Worm (Caenorhabditis elegans) whole organism, L1 larva: Measurements from ENCODE around the gene tag-293.
"Not testable (repeated sequence)": the region's sequence is repeated elsewhere in the genome, so short reads cannot be mapped to it uniquely, and the experiment has no call there.

ENCODE experiments used
- C34B4.2 ChIP-seq: sonication (generic microtip); optimal IDR thresholded peaks from 2 replicates; lab custom pipeline; 2017; ENCODE audit warnings: mild to moderate bottlenecking, missing genetic modification characterization, missing compliant biosample characterization
- aha-1 ChIP-seq: fragments of 150-350 bp; optimal IDR thresholded peaks from 2 replicates; lab custom pipeline; 2014; ENCODE audit warnings: missing biosample characterization, missing genetic modification characterization
- alr-1 ChIP-seq: fragments of 200-800 bp; sonication (Bioruptor generic); optimal IDR thresholded peaks from 2 replicates; lab custom pipeline; 2018; ENCODE audit warnings: borderline replicate concordance, mild to moderate bottlenecking, missing genetic modification characterization, missing compliant biosample characterization
- aly-2 ChIP-seq: fragments of 150-350 bp; optimal IDR thresholded peaks from 2 replicates; lab custom pipeline; 2014; ENCODE audit warnings: missing biosample characterization, missing genetic modification characterization
- ama-1 ChIP-seq: fragments of 150-350 bp; optimal IDR thresholded peaks from 2 replicates; lab custom pipeline; 2014
- blmp-1 ChIP-seq: fragments of 150-350 bp; optimal IDR thresholded peaks from 2 replicates; lab custom pipeline; 2014; ENCODE audit warnings: missing biosample characterization, missing genetic modification characterization
- ceh-8 ChIP-seq: fragments of 200-800 bp; sonication (Bioruptor generic); optimal IDR thresholded peaks from 2 replicates; lab custom pipeline; 2018; ENCODE audit warnings: mild to moderate bottlenecking, missing genetic modification characterization, moderate library complexity, missing compliant biosample characterization
- ceh-82 ChIP-seq, 3 experiments: fragments of 150-350 bp in 1 of 3; sonication (generic microtip) in 2 of 3; optimal IDR thresholded peaks; 2 replicates each; lab custom pipeline; 2014 to 2017; ENCODE audit warnings: missing biosample characterization in 3 of 3, missing genetic modification characterization in 3 of 3
- efl-1 ChIP-seq, 4 experiments: fragments of 150-350 bp; optimal IDR thresholded peaks in 3 of 4; peaks in 1 of 4; 1 replicate in 1 of 4; 2 replicates in 3 of 4; lab custom pipeline; 2014; ENCODE audit warnings: missing biosample characterization in 2 of 4, missing genetic modification characterization in 2 of 4, missing genetic modification reagents in 2 of 4
- ets-5 ChIP-seq: fragments of 200-800 bp; sonication (Bioruptor generic); IDR thresholded peaks from 2 replicates; pipeline ENCODE4 v1.3.6; 2022; ENCODE audit warnings: missing genetic modification characterization, missing compliant biosample characterization
- grh-1 ChIP-seq: fragments of 200-800 bp; sonication (Bioruptor generic); IDR thresholded peaks from 2 replicates; pipeline ENCODE4 v1.3.6; 2022; ENCODE audit warnings: missing genetic modification reagents, missing genetic modification characterization, missing compliant biosample characterization
- isw-1 ChIP-seq: fragments of 200-800 bp; sonication (Bioruptor generic); IDR thresholded peaks from 2 replicates; pipeline ENCODE4 v1.3.6; 2022; ENCODE audit warnings: missing genetic modification characterization, missing compliant biosample characterization
- lsy-2 ChIP-seq, 2 experiments: fragments of 150-350 bp; optimal IDR thresholded peaks; 2 replicates each; lab custom pipeline; 2014; ENCODE audit warnings: missing biosample characterization in 2 of 2, missing genetic modification characterization in 2 of 2
- mdl-1 ChIP-seq, 2 experiments: fragments of 150-350 bp; optimal IDR thresholded peaks; 2 replicates each; lab custom pipeline; 2014 to 2017; ENCODE audit warnings: missing biosample characterization in 2 of 2, missing genetic modification characterization in 2 of 2, inconsistent platforms in 1 of 2
- mep-1 ChIP-seq: fragments of 150-350 bp; optimal IDR thresholded peaks from 2 replicates; lab custom pipeline; 2014; ENCODE audit warnings: missing biosample characterization, missing genetic modification characterization
- nhr-20 ChIP-seq: sonication (generic microtip); optimal IDR thresholded peaks from 2 replicates; lab custom pipeline; 2016; ENCODE audit warnings: mild to moderate bottlenecking, missing genetic modification characterization, missing compliant biosample characterization
- nhr-71 ChIP-seq: sonication (generic microtip); optimal IDR thresholded peaks from 2 replicates; lab custom pipeline; 2016; ENCODE audit warnings: mild to moderate bottlenecking, missing genetic modification characterization, moderate library complexity, missing compliant biosample characterization
- nhr-77 ChIP-seq: fragments of 150-350 bp; optimal IDR thresholded peaks from 2 replicates; lab custom pipeline; 2014; ENCODE audit warnings: missing biosample characterization, missing genetic modification characterization
- nhr-85 ChIP-seq: sonication (generic microtip); peaks from one replicate; lab custom pipeline; 2016; ENCODE audit warnings: missing genetic modification characterization, inconsistent platforms, missing compliant biosample characterization
- pax-3 ChIP-seq: fragments of 200-800 bp; sonication (Bioruptor generic); optimal IDR thresholded peaks from 2 replicates; lab custom pipeline; 2018; ENCODE audit warnings: mild to moderate bottlenecking, missing genetic modification characterization, moderate library complexity, missing compliant biosample characterization
- snu-23 ChIP-seq: sonication (generic microtip); optimal IDR thresholded peaks from 2 replicates; lab custom pipeline; 2016; ENCODE audit warnings: missing genetic modification characterization, missing compliant biosample characterization
- tlp-1 ChIP-seq: fragments of 150-350 bp; optimal IDR thresholded peaks from 2 replicates; lab custom pipeline; 2014; ENCODE audit warnings: missing biosample characterization, missing genetic modification characterization
- unc-130 ChIP-seq: fragments of 150-350 bp; optimal IDR thresholded peaks from 2 replicates; lab custom pipeline; 2017; ENCODE audit warnings: missing biosample characterization, missing genetic modification characterization, inconsistent platforms
- unc-98 ChIP-seq: fragments of 200-800 bp; sonication (Bioruptor generic); IDR thresholded peaks from 2 replicates; pipeline ENCODE4 v1.3.6; 2022; ENCODE audit warnings: missing genetic modification characterization, missing compliant biosample characterization
- xbp-1 ChIP-seq: sonication (generic microtip); optimal IDR thresholded peaks from 2 replicates; lab custom pipeline; 2016; ENCODE audit warnings: missing genetic modification characterization, missing compliant biosample characterization
- zag-1 ChIP-seq: fragments of 150-350 bp; optimal IDR thresholded peaks from 2 replicates; lab custom pipeline; 2014; ENCODE audit warnings: missing biosample characterization, missing genetic modification characterization
- zip-4 ChIP-seq: fragments of 200-800 bp; sonication (Bioruptor generic); optimal IDR thresholded peaks from 2 replicates; lab custom pipeline; 2018; ENCODE audit warnings: mild to moderate bottlenecking, missing genetic modification characterization, moderate library complexity, missing compliant biosample characterization
- ztf-4 ChIP-seq: fragments of 150-350 bp; optimal IDR thresholded peaks from 2 replicates; lab custom pipeline; 2014; ENCODE audit warnings: missing biosample characterization, missing genetic modification characterization

The tag-293 gene

ce11 chrV:7345494-7345893 lies 9.9 kb downstream of the tag-293 start, which contains the start of gene nhr-147:
Gene nhr-147, plus strand, starts transcription at chrV:7345794.
- TF ChIP-seq nhr-85 (tag; lab: Kevin White, UChicago); aha-1; xbp-1 (tag; lab: Kevin White, UChicago): not testable (repeated sequence)

- no peak for TF ChIP-seq tlp-1
- no peak for TF ChIP-seq lsy-2 (tag; optimal IDR thresholded peaks at IDR 0.05; lab: Kevin White, UChicago)
- TF ChIP-seq alr-1 (tag; lab: Kevin White, UChicago): no peak
- TF ChIP-seq nhr-20 (tag; lab: Kevin White, UChicago): no peak
These were observed 11.8 kb downstream of the tag-293 start, which contains the start of gene srh-244 for ce11 chrV:7343522-7343921. Gene srh-244, plus strand, starts transcription at chrV:7343822.

- TF ChIP-seq blmp-1: peak; percentile 2
- TF ChIP-seq unc-130 (tag; lab: Kevin White, UChicago): no peak
These were observed 13.4 kb downstream of the tag-293 start, which contains the start of the genes nhr-263 and nhr-148 for ce11 chrV:7341942-7342341. Gene nhr-263, minus strand, starts transcription at chrV:7342042. Gene nhr-148, plus strand, starts transcription at chrV:7342156.

ce11 chrV:7339831-7340230 lies 15.5 kb downstream of the tag-293 start, which contains the start of gene srh-187:
Gene srh-187, minus strand, starts transcription at chrV:7339931.
- TF ChIP-seq zip-4 (GFP tag; lab: Kevin White, UChicago): no peak
- no peak for TF ChIP-seq nhr-71 (tag; lab: Kevin White, UChicago)

ce11 chrV:7337218-7337617 lies 18.1 kb downstream of the tag-293 start, which contains the start of gene F10G2.7:
Gene F10G2.7, minus strand, starts transcription at chrV:7337318.
- TF ChIP-seq pax-3 (tag; lab: Kevin White, UChicago); ets-5 (GFP tag; lab: Robert Waterston, UW); zag-1: not testable (repeated sequence)

- TF ChIP-seq nhr-20 (tag; lab: Kevin White, UChicago) (no peak), aly-2 (no peak), nhr-71 (tag; lab: Kevin White, UChicago) (no peak), alr-1 (tag; lab: Kevin White, UChicago) (no peak), unc-98 (GFP tag; lab: Robert Waterston, UW) (no peak), isw-1 (no peak), C34B4.2 (tag; lab: Kevin White, UChicago) (no peak), nhr-77 (tag; lab: Kevin White, UChicago) (no peak), pax-3 (tag; lab: Kevin White, UChicago) (no peak), grh-1 (GFP tag; lab: Robert Waterston, UW) (no peak), mdl-1 (tag; optimal IDR thresholded peaks at IDR 0.05; lab: Kevin White, UChicago) (no peak), lsy-2 (tag; optimal IDR thresholded peaks at IDR 0.05; lab: Kevin White, UChicago) (no peak), ceh-82 (tag; optimal IDR thresholded peaks at IDR 0.05; lab: Kevin White, UChicago) (no peak), efl-1 (optimal IDR thresholded peaks at IDR 0.05; lab: Kevin White, UChicago) (no peak), efl-1 (GFP tag; optimal IDR thresholded peaks at IDR 0.05 in 1 of 2; lab: Kevin White, UChicago) (no peak), mep-1 (tag; lab: Kevin White, UChicago) (no peak)
These were observed 23.1 kb downstream of the tag-293 start, which contains the start of gene F10G2.1 for ce11 chrV:7332253-7332652. Gene F10G2.1, plus strand, starts transcription at chrV:7332553.

- TF ChIP-seq ama-1 (lab: Kevin White, UChicago) (no peak), ztf-4 (tag; lab: Kevin White, UChicago) (no peak), unc-98 (GFP tag; lab: Robert Waterston, UW) (no peak), nhr-77 (tag; lab: Kevin White, UChicago) (no peak), alr-1 (tag; lab: Kevin White, UChicago) (no peak), snu-23 (GFP tag; lab: Kevin White, UChicago) (no peak), ceh-8 (no peak)
These were observed 24.5 kb downstream of the tag-293 start, which contains the start of gene F10G2.2 for ce11 chrV:7330868-7331267. Gene F10G2.2, plus strand, starts transcription at chrV:7331168.
